Fruit fly (Drosophila melanogaster) whole organism, embryonic: Measurements from ENCODE around the gene Obp99b.

Experiments used
- Ada2b ChIP-seq: fragments of 200-800 bp; sonication (Bioruptor generic); IDR thresholded peaks from 2 replicates; pipeline ENCODE4 v1.3.6; 2022; ENCODE audit warnings: missing biosample characterization, missing genetic modification characterization
- B-H2 ChIP-seq: fragments of 200-800 bp; sonication (Bioruptor generic); optimal IDR thresholded peaks from 2 replicates; lab custom pipeline; 2018; ENCODE audit warnings: missing biosample characterization, mild to moderate bottlenecking, missing genetic modification characterization
- CG10654 ChIP-seq: fragments of 200-800 bp; sonication (Bioruptor generic); optimal IDR thresholded peaks from 2 replicates; lab custom pipeline; 2016; ENCODE audit warnings: missing biosample characterization, missing genetic modification characterization
- CG13624 ChIP-seq: fragments of 200-800 bp; sonication (Bioruptor generic); optimal IDR thresholded peaks from 2 replicates; lab custom pipeline; 2016; ENCODE audit warnings: missing biosample characterization, missing genetic modification characterization
- CG14050 ChIP-seq: fragments of 200-800 bp; sonication (Bioruptor generic); IDR thresholded peaks from 3 replicates; pipeline ENCODE4 v1.3.6; 2022; ENCODE audit warnings: missing biosample characterization, missing genetic modification characterization
- CG15011 ChIP-seq: fragments of 200-800 bp; sonication (Bioruptor generic); optimal IDR thresholded peaks from 3 replicates; lab custom pipeline; 2018; ENCODE audit warnings: missing biosample characterization, mild to moderate bottlenecking, missing genetic modification characterization
- CG15269 ChIP-seq: fragments of 200-800 bp; sonication (Bioruptor generic); optimal IDR thresholded peaks from 2 replicates; lab custom pipeline; 2018; ENCODE audit warnings: missing biosample characterization, mild to moderate bottlenecking, missing genetic modification characterization, moderate library complexity
- CG16815 ChIP-seq: fragments of 200-800 bp; sonication (Bioruptor generic); optimal IDR thresholded peaks from 3 replicates; lab custom pipeline; 2017; ENCODE audit warnings: missing biosample characterization, mild to moderate bottlenecking, missing genetic modification characterization
- CG18011 ChIP-seq: fragments of 200-800 bp; sonication (Bioruptor generic); optimal IDR thresholded peaks from 2 replicates; lab custom pipeline; 2017; ENCODE audit warnings: missing biosample characterization, missing genetic modification characterization, mild to moderate bottlenecking, moderate library complexity, missing genotype
- CG18262 ChIP-seq: fragments of 200-800 bp; optimal IDR thresholded peaks from 3 replicates; lab custom pipeline; 2019; ENCODE audit warnings: missing biosample characterization, mild to moderate bottlenecking, missing genetic modification characterization, moderate library complexity
- CG2875 ChIP-seq: fragments of 200-800 bp; sonication (Bioruptor generic); optimal IDR thresholded peaks from 2 replicates; lab custom pipeline; 2017; ENCODE audit warnings: missing biosample characterization, mild to moderate bottlenecking, missing genetic modification characterization, missing genetic modification reagents
- CG30403 ChIP-seq: fragments of 200-800 bp; sonication (Bioruptor generic); optimal IDR thresholded peaks from 3 replicates; lab custom pipeline; 2016; ENCODE audit warnings: missing biosample characterization, missing genetic modification characterization
- CG32772 ChIP-seq: fragments of 200-800 bp; sonication (Bioruptor generic); IDR thresholded peaks from 2 replicates; pipeline ENCODE4 v1.3.6; 2022; ENCODE audit warnings: missing biosample characterization, missing genetic modification characterization
- CG34422 ChIP-seq: fragments of 200-800 bp; sonication (Bioruptor generic); IDR thresholded peaks from 3 replicates; pipeline ENCODE4 v1.3.6; 2022; ENCODE audit warnings: missing biosample characterization, missing genetic modification characterization
- CG42726 ChIP-seq: fragments of 200-800 bp; sonication (Bioruptor generic); IDR thresholded peaks from 2 replicates; pipeline ENCODE4 v1.3.6; 2022; ENCODE audit warnings: missing biosample characterization, missing genetic modification characterization; ENCODE audit not compliant: partially characterized antibody
- CG4360 ChIP-seq: fragments of 200-800 bp; sonication (Bioruptor generic); IDR thresholded peaks from 2 replicates; pipeline ENCODE4 v1.3.6; 2022; ENCODE audit warnings: missing biosample characterization, missing genetic modification characterization
- CG4404 ChIP-seq: fragments of 200-800 bp; sonication (Bioruptor generic); IDR thresholded peaks from 2 replicates; pipeline ENCODE4 v1.3.6; 2022; ENCODE audit warnings: missing biosample characterization, missing genetic modification characterization
- CG6175 ChIP-seq: fragments of 200-800 bp; sonication (Bioruptor generic); IDR thresholded peaks from 3 replicates; pipeline ENCODE4 v1.3.6; 2022; ENCODE audit warnings: missing biosample characterization, missing genetic modification characterization
- CG8765 ChIP-seq: fragments of 200-800 bp; sonication (Bioruptor generic); IDR thresholded peaks from 2 replicates; pipeline ENCODE4 v1.3.6; 2022; ENCODE audit warnings: missing biosample characterization, missing genetic modification characterization
- CkIIα-i1 ChIP-seq: fragments of 200-800 bp; sonication (Bioruptor generic); IDR thresholded peaks from 2 replicates; pipeline ENCODE4 v1.3.6; 2022; ENCODE audit warnings: missing biosample characterization, missing genetic modification characterization
- Dip2 ChIP-seq: fragments of 200-800 bp; sonication (Bioruptor generic); IDR thresholded peaks from 2 replicates; pipeline ENCODE4 v1.3.6; 2022; ENCODE audit warnings: missing biosample characterization, missing genetic modification characterization
- Dip3 ChIP-seq: fragments of 200-800 bp; sonication (Bioruptor generic); optimal IDR thresholded peaks from 3 replicates; lab custom pipeline; 2016; ENCODE audit warnings: missing biosample characterization, missing genetic modification characterization
- Fer3 ChIP-seq: fragments of 200-800 bp; sonication (Bioruptor generic); optimal IDR thresholded peaks from 2 replicates; lab custom pipeline; 2018; ENCODE audit warnings: missing biosample characterization, mild to moderate bottlenecking, missing genetic modification characterization, moderate library complexity
- HLH3B ChIP-seq: fragments of 200-800 bp; sonication (Bioruptor generic); IDR thresholded peaks from 2 replicates; pipeline ENCODE4 v1.3.6; 2022; ENCODE audit warnings: missing biosample characterization, missing genetic modification characterization
- HmgD ChIP-seq: fragments of 200-800 bp; sonication (Bioruptor generic); optimal IDR thresholded peaks from 3 replicates; lab custom pipeline; 2016; ENCODE audit warnings: missing biosample characterization, missing genetic modification characterization
- Lpt ChIP-seq: fragments of >200 bp; optimal IDR thresholded peaks from 2 replicates; lab custom pipeline; 2018; ENCODE audit warnings: missing biosample characterization, missing genetic modification characterization
- Med ChIP-seq: fragments of 200-800 bp; sonication (Bioruptor generic); peaks from one replicate; lab custom pipeline; 2016; ENCODE audit warnings: missing biosample characterization, missing genetic modification characterization, mild to moderate bottlenecking, inconsistent platforms, moderate library complexity
- Myb ChIP-seq: fragments of 200-800 bp; sonication (Bioruptor generic); optimal IDR thresholded peaks from 2 replicates; lab custom pipeline; 2016; ENCODE audit warnings: missing biosample characterization, missing genetic modification characterization
- Rx ChIP-seq: fragments of 200-800 bp; sonication (Bioruptor generic); IDR thresholded peaks from 2 replicates; pipeline ENCODE4 v1.3.6; 2022; ENCODE audit warnings: missing biosample characterization, missing genetic modification characterization
- aop ChIP-seq: fragments of 200-800 bp; sonication (Bioruptor generic); IDR thresholded peaks from 2 replicates; pipeline ENCODE4 v1.3.6; 2022; ENCODE audit warnings: missing biosample characterization, missing genetic modification characterization
- bcd ChIP-seq: fragments of 200-800 bp; sonication (Bioruptor generic); optimal IDR thresholded peaks from 2 replicates; lab custom pipeline; 2017; ENCODE audit warnings: missing biosample characterization, mild to moderate bottlenecking, missing genetic modification characterization
- chif ChIP-seq, 2 experiments: fragments of 200-800 bp; sonication (Bioruptor generic); optimal IDR thresholded peaks; 3 replicates each; lab custom pipeline; 2016; ENCODE audit warnings: missing biosample characterization in 2 of 2, missing genetic modification characterization in 2 of 2
- chm ChIP-seq: fragments of 200-800 bp; sonication (Bioruptor generic); IDR thresholded peaks from 2 replicates; pipeline ENCODE4 v1.3.6; 2022; ENCODE audit warnings: missing biosample characterization, missing genetic modification characterization
- esg ChIP-seq: fragments of 200-800 bp; sonication (Bioruptor generic); conservative IDR thresholded peaks from 2 replicates; pipeline ENCODE4 v1.3.6; 2022; ENCODE audit warnings: missing biosample characterization, missing genetic modification characterization
- fd3F ChIP-seq: fragments of 200-800 bp; sonication (Bioruptor generic); optimal IDR thresholded peaks from 2 replicates; lab custom pipeline; 2018; ENCODE audit warnings: missing biosample characterization, mild to moderate bottlenecking, missing genetic modification characterization, moderate library complexity
- fd64A ChIP-seq: fragments of 200-800 bp; sonication (Bioruptor generic); optimal IDR thresholded peaks from 3 replicates; lab custom pipeline; 2018; ENCODE audit warnings: missing biosample characterization, mild to moderate bottlenecking, missing genetic modification characterization
- gcm2 ChIP-seq: fragments of 200-800 bp; sonication (Bioruptor generic); optimal IDR thresholded peaks from 2 replicates; lab custom pipeline; 2016; ENCODE audit warnings: missing biosample characterization, missing genetic modification characterization
- insv ChIP-seq, 2 experiments: fragments of 200-800 bp; sonication (Bioruptor generic); optimal IDR thresholded peaks; 3 replicates each; lab custom pipeline; 2016 to 2018; ENCODE audit warnings: missing biosample characterization in 2 of 2, missing genetic modification characterization in 2 of 2
- kni ChIP-seq: fragments of 200-800 bp; sonication (Bioruptor generic); optimal IDR thresholded peaks from 3 replicates; lab custom pipeline; 2017; ENCODE audit warnings: mild to moderate bottlenecking, missing biosample characterization, missing genetic modification reagents, missing genetic modification characterization
- lab ChIP-seq: fragments of 200-800 bp; sonication (Bioruptor generic); optimal IDR thresholded peaks from 3 replicates; lab custom pipeline; 2017; ENCODE audit warnings: missing biosample characterization, missing genetic modification characterization, mild to moderate bottlenecking, moderate library complexity, missing genetic modification reagents
- lov ChIP-seq, 2 experiments: fragments of 200-800 bp in 1 of 2; fragments of >200 bp in 1 of 2; sonication (Bioruptor generic) in 1 of 2; IDR thresholded peaks in 1 of 2; optimal IDR thresholded peaks in 1 of 2; 2 replicates in 1 of 2; 3 replicates in 1 of 2; pipeline versions ENCODE4 v1.3.6 to Lab custom; 2017 to 2022; ENCODE audit warnings: missing biosample characterization in 1 of 2, missing genetic modification characterization in 1 of 2
- luna ChIP-seq: fragments of 200-800 bp; sonication (Bioruptor generic); optimal IDR thresholded peaks from 2 replicates; lab custom pipeline; 2016; ENCODE audit warnings: missing biosample characterization, missing genetic modification characterization
- mirr ChIP-seq: fragments of 200-800 bp; sonication (Bioruptor generic); optimal IDR thresholded peaks from 3 replicates; lab custom pipeline; 2018; ENCODE audit warnings: missing biosample characterization, mild to moderate bottlenecking, missing genetic modification characterization
- pb ChIP-seq: fragments of 200-800 bp; sonication (Bioruptor generic); optimal IDR thresholded peaks from 3 replicates; lab custom pipeline; 2016; ENCODE audit warnings: missing biosample characterization, missing genetic modification characterization
- pita ChIP-seq: fragments of 200-800 bp; sonication (Bioruptor generic); optimal IDR thresholded peaks from 2 replicates; lab custom pipeline; 2017; ENCODE audit warnings: missing biosample characterization, mild to moderate bottlenecking, missing genetic modification characterization
- pum ChIP-seq: fragments of 200-800 bp; sonication (Bioruptor generic); optimal IDR thresholded peaks from 2 replicates; lab custom pipeline; 2016; ENCODE audit warnings: missing biosample characterization, missing genetic modification characterization
- ro ChIP-seq: fragments of 200-800 bp; sonication (Bioruptor generic); IDR thresholded peaks from 2 replicates; pipeline ENCODE4 v1.3.6; 2022; ENCODE audit warnings: missing biosample characterization, missing genetic modification characterization
- seq ChIP-seq: fragments of 200-800 bp; sonication (Bioruptor generic); IDR thresholded peaks from 2 replicates; pipeline ENCODE4 v1.3.6; 2022; ENCODE audit warnings: missing biosample characterization, missing genetic modification characterization
- tna ChIP-seq: fragments of 200-800 bp; sonication (Bioruptor generic); IDR thresholded peaks from 2 replicates; pipeline ENCODE4 v1.3.6; 2022; ENCODE audit warnings: missing biosample characterization, missing genetic modification characterization; ENCODE audit not compliant: partially characterized antibody
- trem ChIP-seq: fragments of 200-800 bp; optimal IDR thresholded peaks from 3 replicates; lab custom pipeline; 2019; ENCODE audit warnings: missing biosample characterization, mild to moderate bottlenecking, missing genetic modification characterization, moderate library complexity
- zen ChIP-seq: fragments of 200-800 bp; sonication (Bioruptor generic); optimal IDR thresholded peaks from 3 replicates; lab custom pipeline; 2018; ENCODE audit warnings: missing biosample characterization, mild to moderate bottlenecking, missing genetic modification characterization, moderate library complexity

The Obp99b gene

DNA sequence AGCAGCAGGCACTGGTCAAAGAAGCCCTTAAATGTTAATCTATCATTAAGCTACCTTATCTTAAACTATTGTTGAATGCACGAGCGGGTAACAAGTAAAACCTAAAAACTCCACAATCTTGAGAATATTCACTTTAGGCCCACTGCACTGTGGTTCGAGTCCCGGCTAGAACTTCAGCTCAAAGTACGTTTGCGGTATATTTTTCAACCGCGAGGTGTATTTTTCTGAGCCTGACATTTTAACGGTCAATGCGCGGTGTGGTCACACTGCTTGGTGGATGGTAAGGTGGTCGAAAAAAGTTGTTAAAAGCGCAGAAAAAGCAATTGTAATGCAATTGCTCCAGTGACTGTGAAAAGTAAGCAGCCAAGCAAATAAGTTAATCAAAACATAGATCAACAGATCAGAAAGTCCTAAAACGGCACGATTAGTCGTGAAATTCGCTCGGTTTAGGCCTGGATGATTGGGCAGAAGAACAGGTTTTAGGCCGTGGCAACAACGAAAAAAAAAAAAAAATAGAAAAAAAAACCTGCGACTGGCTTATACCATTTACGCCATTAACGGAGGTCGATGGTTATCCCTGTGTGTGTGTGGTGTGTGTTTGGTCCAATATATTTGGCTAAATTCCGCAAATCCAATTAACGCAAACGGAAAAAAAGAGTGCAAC lies 9.0 kb upstream of the Obp99b start, which contains the start of gene Kul (continued):
- TF ChIP-seq CG30403 (peak; percentile 36), Fer3 (tag; lab: Kevin White, UChicago) (no peak), B-H2 (no peak), CG18262 (tag; lab: Kevin White, UChicago) (no peak), lov (optimal IDR thresholded peaks at IDR 0.05; lab: Kevin White, UChicago) (no peak), lov (GFP tag; IDR thresholded peaks at IDR 0.05; lab: Robert Waterston, UW) (no peak), gcm2 (GFP tag; lab: Kevin White, UChicago) (peak; percentile 9), fd3F (GFP tag; lab: Kevin White, UChicago) (no peak), insv (GFP tag; optimal IDR thresholded peaks at IDR 0.05; lab: Kevin White, UChicago) (peak in 1 of 2 experiments; percentile 14), Myb (peak; percentile 88), Ada2b (no peak), CG14050 (GFP tag; lab: Robert Waterston, UW) (no peak), CG34422 (GFP tag; lab: Robert Waterston, UW) (no peak; the same call in 2 of the 3 replicates), mirr (GFP tag; lab: Kevin White, UChicago) (no peak), CkIIα-i1 (GFP tag; lab: Robert Waterston, UW) (no peak), CG15269 (tag; lab: Kevin White, UChicago) (no peak), pb (peak; percentile 47), luna (GFP tag; lab: Kevin White, UChicago) (no peak), seq (GFP tag; lab: Robert Waterston, UW) (no peak), esg (GFP tag; lab: Robert Waterston, UW) (no peak), CG13624 (GFP tag; lab: Kevin White, UChicago) (no peak), CG10654 (no peak), CG6175 (GFP tag; lab: Robert Waterston, UW) (no peak), Lpt (no peak), Med (GFP tag; lab: Kevin White, UChicago) (peak; percentile 84), bcd (GFP tag; lab: Kevin White, UChicago) (peak; percentile 2), ro (GFP tag; lab: Robert Waterston, UW) (no peak), Dip2 (GFP tag; lab: Robert Waterston, UW) (no peak), CG16815 (GFP tag; lab: Kevin White, UChicago) (no peak), aop (GFP tag; lab: Robert Waterston, UW) (no peak), Dip3 (GFP tag; lab: Kevin White, UChicago) (no peak), lab (GFP tag; lab: Kevin White, UChicago) (no peak), CG4360 (GFP tag; lab: Robert Waterston, UW) (no peak), pum (GFP tag; lab: Kevin White, UChicago) (no peak), CG32772 (GFP tag; lab: Robert Waterston, UW) (peak; percentile 72), chm (GFP tag; lab: Robert Waterston, UW) (no peak), pita (peak; percentile 50), CG2875 (GFP tag; lab: Kevin White, UChicago) (no peak), CG4404 (no peak), kni (GFP tag; lab: Kevin White, UChicago) (no peak), CG15011 (GFP tag; lab: Kevin White, UChicago) (no peak), tna (GFP tag; lab: Robert Waterston, UW) (no peak), CG42726 (GFP tag; lab: Robert Waterston, UW) (no peak), HmgD (GFP tag; lab: Kevin White, UChicago) (peak; percentile 50), zen (tag; lab: Kevin White, UChicago) (no peak), chif (GFP tag; optimal IDR thresholded peaks at IDR 0.05; lab: Kevin White, UChicago) (no peak), CG18011 (GFP tag; lab: Kevin White, UChicago) (no peak), Rx (no peak), CG8765 (GFP tag; lab: Robert Waterston, UW) (no peak), HLH3B (peak; percentile 32; the same call in 1 of the 2 replicates), trem (tag; lab: Kevin White, UChicago) (peak; percentile 27), fd64A (GFP tag; lab: Kevin White, UChicago) (no peak)
